Worm (Caenorhabditis elegans) whole organism, mixed stage, embryonic: ENCODE data around the gene F35H8.1.
A peak's percentile ranks its signal among the peaks of the same experiment; 100 is the strongest.

Experiments used
- M03D4.4 ChIP-seq: sonication (generic microtip); optimal IDR thresholded peaks from 2 replicates; lab custom pipeline; 2017; ENCODE audit warnings: mild to moderate bottlenecking, missing genetic modification characterization, missing compliant biosample characterization
- bed-3 ChIP-seq: fragments of 200-800 bp; sonication (Bioruptor generic); optimal IDR thresholded peaks from 3 replicates; lab custom pipeline; 2018; ENCODE audit warnings: mild to moderate bottlenecking, missing genetic modification characterization, moderate library complexity, missing compliant biosample characterization
- blmp-1 ChIP-seq: fragments of 150-350 bp; optimal IDR thresholded peaks from 2 replicates; lab custom pipeline; 2014; ENCODE audit warnings: missing biosample characterization, missing genetic modification characterization
- ceh-39 ChIP-seq: fragments of 150-350 bp; optimal IDR thresholded peaks from 2 replicates; lab custom pipeline; 2014; ENCODE audit warnings: missing biosample characterization, missing genetic modification characterization
- ceh-43 ChIP-seq: fragments of 200-800 bp; sonication (Bioruptor generic); optimal IDR thresholded peaks from 2 replicates; lab custom pipeline; 2018; ENCODE audit warnings: mild to moderate bottlenecking, missing genetic modification characterization, moderate library complexity, missing compliant biosample characterization
- ceh-83 ChIP-seq: fragments of 200-800 bp; sonication (Bioruptor generic); optimal IDR thresholded peaks from 2 replicates; lab custom pipeline; 2018; ENCODE audit warnings: mild to moderate bottlenecking, missing genetic modification characterization, missing compliant biosample characterization
- drap-1 ChIP-seq: fragments of 200-800 bp; sonication (Bioruptor generic); optimal IDR thresholded peaks from 3 replicates; lab custom pipeline; 2018; ENCODE audit warnings: mild to moderate bottlenecking, missing genetic modification characterization, missing compliant biosample characterization
- elt-1 ChIP-seq: sonication (generic microtip); optimal IDR thresholded peaks from 2 replicates; lab custom pipeline; 2017; ENCODE audit warnings: missing genetic modification characterization, mild to moderate bottlenecking, missing compliant biosample characterization, antibody characterized with exemption, moderate library complexity, borderline replicate concordance; ENCODE audit not compliant: insufficient read depth
- elt-3 ChIP-seq: fragments of 150-350 bp; optimal IDR thresholded peaks from 2 replicates; lab custom pipeline; 2014; ENCODE audit warnings: missing biosample characterization, missing genetic modification characterization
- flh-1 ChIP-seq: fragments of 200-800 bp; sonication (Bioruptor generic); optimal IDR thresholded peaks from 2 replicates; lab custom pipeline; 2018; ENCODE audit warnings: mild to moderate bottlenecking, missing genetic modification characterization, moderate library complexity, missing compliant biosample characterization
- ham-2 ChIP-seq: fragments of 200-800 bp; sonication (Bioruptor generic); optimal IDR thresholded peaks from 2 replicates; lab custom pipeline; 2018; ENCODE audit warnings: mild to moderate bottlenecking, missing genetic modification characterization, missing compliant biosample characterization
- hlh-1 ChIP-seq: fragments of 150-350 bp; optimal IDR thresholded peaks from 2 replicates; lab custom pipeline; 2014; ENCODE audit warnings: missing biosample characterization, missing genetic modification reagents, missing genetic modification characterization
- lin-13 ChIP-seq: fragments of 150-350 bp; optimal IDR thresholded peaks from 2 replicates; lab custom pipeline; 2014; ENCODE audit warnings: missing biosample characterization, missing genetic modification characterization
- lsy-2 ChIP-seq: fragments of 150-350 bp; optimal IDR thresholded peaks from 2 replicates; lab custom pipeline; 2014; ENCODE audit warnings: missing biosample characterization, missing genetic modification characterization
- mab-5 ChIP-seq: fragments of 150-350 bp; optimal IDR thresholded peaks from 2 replicates; lab custom pipeline; 2014; ENCODE audit warnings: missing biosample characterization, missing genetic modification characterization
- mep-1 ChIP-seq: fragments of 150-350 bp; optimal IDR thresholded peaks from 2 replicates; lab custom pipeline; 2017; ENCODE audit warnings: missing biosample characterization, missing genetic modification reagents, missing genetic modification characterization, inconsistent platforms
- mls-2 ChIP-seq: sonication (generic microtip); optimal IDR thresholded peaks from 2 replicates; lab custom pipeline; 2016; ENCODE audit warnings: mild to moderate bottlenecking, missing genetic modification characterization, moderate library complexity, missing compliant biosample characterization
- nhr-12 ChIP-seq: fragments of 150-350 bp; optimal IDR thresholded peaks from 2 replicates; lab custom pipeline; 2014; ENCODE audit warnings: missing biosample characterization, missing genetic modification characterization
- nhr-2 ChIP-seq: fragments of 150-350 bp; optimal IDR thresholded peaks from 2 replicates; lab custom pipeline; 2014; ENCODE audit warnings: missing biosample characterization, missing genetic modification characterization
- nhr-237 ChIP-seq: fragments of 150-350 bp; optimal IDR thresholded peaks from 2 replicates; lab custom pipeline; 2014; ENCODE audit warnings: missing biosample characterization, missing genetic modification characterization
- nhr-28 ChIP-seq: fragments of 150-350 bp; optimal IDR thresholded peaks from 2 replicates; lab custom pipeline; 2014; ENCODE audit warnings: missing biosample characterization, missing genetic modification characterization
- nhr-76 ChIP-seq: sonication (generic microtip); optimal IDR thresholded peaks from 2 replicates; lab custom pipeline; 2017; ENCODE audit warnings: missing biosample characterization, missing genetic modification characterization
- pha-4 ChIP-seq: fragments of 150-350 bp; optimal IDR thresholded peaks from 2 replicates; lab custom pipeline; 2018; ENCODE audit warnings: missing biosample characterization, missing genetic modification reagents, missing genetic modification characterization
- sem-2 ChIP-seq: fragments of 200-800 bp; sonication (Bioruptor generic); optimal IDR thresholded peaks from 2 replicates; lab custom pipeline; 2018; ENCODE audit warnings: mild to moderate bottlenecking, missing genetic modification characterization, missing compliant biosample characterization
- snpc-4 ChIP-seq: fragments of 150-350 bp; optimal IDR thresholded peaks from 2 replicates; lab custom pipeline; 2014; ENCODE audit warnings: missing biosample characterization, missing genetic modification characterization
- tbx-8 ChIP-seq: fragments of 200-800 bp; sonication (Bioruptor generic); optimal IDR thresholded peaks from 2 replicates; lab custom pipeline; 2018; ENCODE audit warnings: mild to moderate bottlenecking, missing genetic modification characterization, moderate library complexity, missing compliant biosample characterization
- unc-120 ChIP-seq: sonication (generic microtip); optimal IDR thresholded peaks from 2 replicates; lab custom pipeline; 2017; ENCODE audit warnings: missing genetic modification characterization, missing compliant biosample characterization; ENCODE audit not compliant: poor library complexity, severe bottlenecking
- unc-39 ChIP-seq: fragments of 150-350 bp; optimal IDR thresholded peaks from 2 replicates; lab custom pipeline; 2014; ENCODE audit warnings: missing biosample characterization, missing genetic modification characterization
- unc-62 ChIP-seq: fragments of 150-350 bp; optimal IDR thresholded peaks from 2 replicates; lab custom pipeline; 2014; ENCODE audit warnings: missing biosample characterization, missing genetic modification reagents, missing genetic modification characterization
- zip-8 ChIP-seq: fragments of 150-350 bp; optimal IDR thresholded peaks from 2 replicates; lab custom pipeline; 2014; ENCODE audit warnings: missing biosample characterization, missing genetic modification characterization
- ztf-11 ChIP-seq: fragments of 150-350 bp; optimal IDR thresholded peaks from 2 replicates; lab custom pipeline; 2014; ENCODE audit warnings: missing biosample characterization, missing genetic modification characterization

Gene F35H8.1

DNA sequence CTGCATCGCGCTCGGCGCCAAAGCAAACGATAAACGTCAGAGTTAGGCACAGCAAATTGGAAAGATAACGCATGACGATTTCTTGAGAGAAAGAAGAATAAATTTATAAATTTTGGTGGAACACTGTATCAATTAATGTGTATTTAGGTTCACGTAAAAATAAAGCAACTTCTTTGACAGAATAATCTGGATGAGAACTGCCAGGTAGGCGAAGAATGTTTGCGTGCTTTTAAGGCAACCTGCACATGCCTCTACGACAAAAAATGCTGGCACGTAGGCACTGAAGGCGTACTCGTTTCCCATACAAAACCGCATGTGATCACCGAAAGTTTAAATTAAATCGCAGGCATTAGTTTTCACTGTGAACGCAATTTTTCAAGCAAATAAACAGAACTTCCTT, at the start of gene F35H8.1:
Gene F35H8.1 (minus strand): TSS at position 101 of the 400 bp plus-strand sequence.
- TF ChIP-seq elt-3 (tag; lab: Kevin White, UChicago) (no peak), unc-39 (tag; lab: Kevin White, UChicago) (no peak), lsy-2 (no peak), sem-2 (GFP tag; lab: Kevin White, UChicago) (no peak), zip-8 (tag; lab: Kevin White, UChicago) (no peak), nhr-76 (tag; lab: Kevin White, UChicago) (no peak)
- TF ChIP-seq, all 35 proteins: peak for 0

DNA sequence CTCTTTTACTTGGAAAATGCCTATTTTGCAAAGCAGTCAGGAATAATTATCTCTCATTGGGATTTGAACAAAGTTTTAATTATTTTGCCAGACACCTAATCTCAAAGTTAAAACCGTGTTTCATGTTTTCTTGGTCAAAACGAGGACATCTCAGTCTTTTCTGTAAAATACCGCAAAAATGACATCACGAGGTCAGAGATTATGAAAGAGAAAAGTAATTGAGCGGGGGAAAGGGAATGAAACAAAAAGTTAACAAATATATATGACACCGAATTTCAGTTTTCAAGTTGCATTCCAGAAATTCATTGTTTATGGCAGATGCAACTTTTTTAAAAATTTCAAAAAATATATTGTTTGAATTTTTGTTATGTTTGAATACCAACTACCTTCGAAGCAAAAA, 49.5 kb upstream of the F35H8.1 start:
- no peak for TF ChIP-seq tbx-8 (GFP tag; lab: Kevin White, UChicago)
- no peak for TF ChIP-seq mep-1 (tag; lab: Kevin White, UChicago)
- no peak for TF ChIP-seq nhr-28
- TF ChIP-seq mls-2 (tag; lab: Kevin White, UChicago) = no peak

DNA sequence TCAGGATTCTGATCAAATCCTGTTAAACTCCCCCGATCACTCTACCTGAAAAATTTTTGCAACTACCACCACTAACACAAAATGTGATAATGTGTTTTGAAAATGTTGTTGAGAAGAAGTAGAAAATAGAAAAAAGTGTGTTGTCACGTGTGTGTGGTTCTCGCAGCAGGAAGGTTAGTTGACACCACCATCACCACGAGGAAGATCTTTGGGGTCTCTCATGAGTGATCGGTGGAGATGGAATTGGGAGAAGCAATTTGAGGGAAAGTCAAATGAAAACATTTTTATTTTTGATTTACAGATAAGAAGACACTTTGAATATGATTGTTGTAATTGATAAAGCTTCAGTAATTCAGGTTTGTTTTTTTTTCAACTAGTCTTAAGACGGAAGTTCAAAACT, 48.6 kb upstream of the F35H8.1 start:
- TF ChIP-seq ham-2 (GFP tag; lab: Kevin White, UChicago) (no peak), mep-1 (tag; lab: Kevin White, UChicago) (no peak), blmp-1 (tag; lab: Kevin White, UChicago) (no peak), elt-1 (tag; lab: Kevin White, UChicago) (no peak), mls-2 (tag; lab: Kevin White, UChicago) (no peak), nhr-237 (tag; lab: Kevin White, UChicago) (no peak), mab-5 (no peak), elt-3 (tag; lab: Kevin White, UChicago) (no peak), ceh-39 (tag; lab: Kevin White, UChicago) (no peak), tbx-8 (GFP tag; lab: Kevin White, UChicago) (no peak), bed-3 (GFP tag; lab: Kevin White, UChicago) (no peak), ceh-83 (GFP tag; lab: Kevin White, UChicago) (no peak), M03D4.4 (tag; lab: Kevin White, UChicago) (no peak), lin-13 (no peak), nhr-12 (tag; lab: Kevin White, UChicago) (no peak), snpc-4 (tag; lab: Kevin White, UChicago) (no peak), sem-2 (GFP tag; lab: Kevin White, UChicago) (no peak), zip-8 (tag; lab: Kevin White, UChicago) (no peak), drap-1 (GFP tag; lab: Kevin White, UChicago) (no peak), nhr-2 (tag; lab: Kevin White, UChicago) (no peak)

ce11 chrII:9601069-9601468, 48.0 kb upstream of the F35H8.1 start:
- TF ChIP-seq ceh-43 (GFP tag; lab: Kevin White, UChicago) = no peak
- TF ChIP-seq unc-120 (tag; lab: Kevin White, UChicago) = peak; percentile 5

DNA sequence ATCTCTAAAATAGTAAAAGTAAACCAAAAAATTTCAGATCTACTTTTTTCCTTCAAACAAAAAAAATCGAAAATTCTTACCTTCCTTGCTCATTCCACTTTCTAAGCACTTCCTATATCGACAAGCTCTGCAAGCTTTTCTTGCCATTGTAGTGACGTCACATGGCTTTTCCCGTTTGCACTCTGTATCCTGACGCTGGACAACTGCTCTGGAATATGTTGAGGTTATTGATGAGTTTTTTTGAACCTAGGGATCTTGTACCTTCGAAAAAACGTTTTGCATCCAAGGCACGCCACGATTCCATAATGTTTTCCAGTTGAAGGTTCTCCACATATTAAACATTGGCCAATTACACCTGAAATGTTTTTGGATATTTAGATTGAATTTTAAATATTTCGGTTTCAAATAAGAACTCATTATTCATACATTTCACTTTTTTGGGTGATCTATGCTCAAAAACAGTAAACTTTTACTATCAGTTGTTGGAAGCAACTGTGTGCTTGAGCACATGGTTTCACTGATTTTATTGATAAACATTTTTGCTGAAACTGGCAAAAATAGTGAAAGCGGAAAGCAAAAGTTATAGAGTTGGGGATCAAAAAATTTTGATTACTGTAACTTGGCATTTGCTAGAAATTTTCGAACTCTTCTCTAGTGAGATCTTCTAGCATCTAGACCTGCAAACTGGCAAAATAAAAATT, 47.1 kb upstream of the F35H8.1 start:
- no peak for TF ChIP-seq unc-62 (GFP tag; lab: Kevin White, UChicago)
- TF ChIP-seq, all 35 proteins: peak for 0

- TF ChIP-seq ceh-43 (GFP tag; lab: Kevin White, UChicago) = no peak
- TF ChIP-seq ham-2 (GFP tag; lab: Kevin White, UChicago) = no peak
- no peak for TF ChIP-seq elt-3 (tag; lab: Kevin White, UChicago)
- no peak for TF ChIP-seq unc-120 (tag; lab: Kevin White, UChicago)
- TF ChIP-seq drap-1 (GFP tag; lab: Kevin White, UChicago) = no peak
- no peak for TF ChIP-seq ztf-11 (tag; lab: Kevin White, UChicago)
- TF ChIP-seq elt-1 (tag; lab: Kevin White, UChicago) = no peak
- TF ChIP-seq lsy-2 = no peak
- no peak for TF ChIP-seq hlh-1 (tag; lab: Kevin White, UChicago)
- no peak for TF ChIP-seq sem-2 (GFP tag; lab: Kevin White, UChicago)
- TF ChIP-seq mab-5 = no peak
- no peak for TF ChIP-seq flh-1 (GFP tag; lab: Kevin White, UChicago)
- TF ChIP-seq lin-13 = no peak
- no peak for TF ChIP-seq ceh-39 (tag; lab: Kevin White, UChicago)
- no peak for TF ChIP-seq pha-4 (tag; lab: Kevin White, UChicago)
- no peak for TF ChIP-seq nhr-28
Measured at ce11 chrII:9597516-9598047, 44.5 kb upstream of the F35H8.1 start, which contains the start of gene mrpl-53. mrpl-53 (plus strand) TSS chrII:9597622.
